Worm (Caenorhabditis elegans): Measurements from ENCODE around the gene F45G2.7.

The F45G2.7 gene

DNA sequence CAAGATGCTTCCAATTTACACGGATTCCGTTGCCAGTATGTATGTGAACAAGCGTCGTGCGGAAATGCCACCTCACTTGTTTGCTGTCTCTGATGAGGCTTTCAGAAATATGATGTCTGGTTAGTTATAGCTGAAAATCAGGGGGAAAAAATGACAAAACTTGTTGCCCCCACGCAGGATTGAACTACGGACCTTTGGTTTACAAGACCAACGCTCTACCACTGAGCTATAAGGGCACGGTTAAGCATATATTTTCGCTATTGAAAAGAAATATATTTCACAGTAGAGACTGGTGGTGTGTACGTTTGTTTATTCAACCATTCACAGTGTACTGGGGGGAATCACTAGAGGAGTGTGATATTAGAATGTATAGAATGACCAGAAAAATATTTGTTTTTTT lies 23.1 kb downstream of the F45G2.7 start:
- TF ChIP-seq madf-6 (GFP tag; IDR thresholded peaks at IDR 0.05), result peak; percentile 52
- TF ChIP-seq zim-3 (tag; optimal IDR thresholded peaks at IDR 0.05), result peak; percentile 78
- peak; percentile 9 for TF ChIP-seq madf-10 (tag; optimal IDR thresholded peaks at IDR 0.05)
- TF ChIP-seq F37B4.10 (GFP tag; IDR thresholded peaks at IDR 0.05), result no peak
- no peak for TF ChIP-seq snpc-1.1 (tag; optimal IDR thresholded peaks at IDR 0.05; ENCODE audit: insufficient read depth)
- TF ChIP-seq snpc-4 (GFP tag; optimal IDR thresholded peaks at IDR 0.05), result peak; percentile 40
- TF ChIP-seq snpc-4 (tag; optimal IDR thresholded peaks at IDR 0.05), result no peak
- TF ChIP-seq B0261.1 (tag; optimal IDR thresholded peaks at IDR 0.05), result peak; percentile 65
- TF ChIP-seq B0035.1 (tag; optimal IDR thresholded peaks at IDR 0.05), result no peak
- peak; percentile 62 for TF ChIP-seq ZK185.1 (tag; optimal IDR thresholded peaks at IDR 0.05; ENCODE audit: poor library complexity, severe bottlenecking)
- TF ChIP-seq chd-7 (tag; optimal IDR thresholded peaks at IDR 0.05), result no peak
- TF ChIP-seq him-1 (tag; optimal IDR thresholded peaks at IDR 0.05), result peak; percentile 80
- TF ChIP-seq madf-8 (GFP tag; conservative IDR thresholded peaks at IDR 0.05), result no peak
- peak; percentile 11 for TF ChIP-seq lsl-1 (GFP tag; optimal IDR thresholded peaks at IDR 0.05)
- TF ChIP-seq hrde-1 (tag; optimal IDR thresholded peaks at IDR 0.05; ENCODE audit: borderline replicate concordance), result no peak
- TF ChIP-seq F49E8.2 (tag; optimal IDR thresholded peaks at IDR 0.05; ENCODE audit: insufficient read depth), result peak; percentile 40
- no peak for TF ChIP-seq somi-1 (GFP tag; optimal IDR thresholded peaks at IDR 0.05)
- TF ChIP-seq nhr-80 (tag; optimal IDR thresholded peaks at IDR 0.05), result peak; percentile 17
- peak; percentile 22 for TF ChIP-seq F23B12.7 (tag; optimal IDR thresholded peaks at IDR 0.05; ENCODE audit: insufficient read depth)
- TF ChIP-seq hlh-12 (tag; optimal IDR thresholded peaks at IDR 0.05), result no peak
- TF ChIP-seq rpc-1 (optimal IDR thresholded peaks at IDR 0.05), result peak; percentile 72
- TF ChIP-seq rpc-1 (tag; optimal IDR thresholded peaks at IDR 0.05), result peak; percentile 89
- peak; percentile 57 for TF ChIP-seq athp-1 (tag; optimal IDR thresholded peaks at IDR 0.05)
- TF ChIP-seq mes-4 (tag; optimal IDR thresholded peaks at IDR 0.05), result peak; percentile 61
- TF ChIP-seq ztf-28 (GFP tag; IDR thresholded peaks at IDR 0.05), result no peak
- TF ChIP-seq die-1 (tag; optimal IDR thresholded peaks at IDR 0.05), result peak; percentile 75
- peak; percentile 22 for TF ChIP-seq lin-54 (GFP tag; optimal IDR thresholded peaks at IDR 0.05)
- TF ChIP-seq F52B5.7 (tag; optimal IDR thresholded peaks at IDR 0.05), result peak; percentile 10
- TF ChIP-seq egl-44 (GFP tag; IDR thresholded peaks at IDR 0.05), result 0 out of 2 replicates have a peak, but pooled peaks have one; percentile 50
- peak; percentile 57 for TF ChIP-seq nhr-90 (tag; optimal IDR thresholded peaks at IDR 0.05)
- no peak for TF ChIP-seq Y95B8A.8 (GFP tag; IDR thresholded peaks at IDR 0.05)
- no peak for TF ChIP-seq aptf-3 (GFP tag; IDR thresholded peaks at IDR 0.05)
- TF ChIP-seq fkh-3 (tag; optimal IDR thresholded peaks at IDR 0.05), result peak; percentile 60
- peak; percentile 85 for TF ChIP-seq tbp1 (GFP tag; optimal IDR thresholded peaks at IDR 0.05)
- no peak for TF ChIP-seq nhr-27 (tag; optimal IDR thresholded peaks at IDR 0.05)
- peak; percentile 55 for TF ChIP-seq snpc-1.3 (tag; optimal IDR thresholded peaks at IDR 0.05; ENCODE audit: insufficient read depth)
- peak; percentile 47 for TF ChIP-seq snpc-3.4 (tag; optimal IDR thresholded peaks at IDR 0.05)
- peak; percentile 40 for TF ChIP-seq attf-5 (GFP tag; optimal IDR thresholded peaks at IDR 0.05)
- no peak for TF ChIP-seq T26A5.8 (tag; optimal IDR thresholded peaks at IDR 0.05)
- peak; percentile 42; the same call in 1 of the 2 replicates for TF ChIP-seq hmg-1.2 (GFP tag; IDR thresholded peaks at IDR 0.05)
- peak; percentile 64 for TF ChIP-seq D2030.7 (GFP tag; IDR thresholded peaks at IDR 0.05)
- TF ChIP-seq lin-26 (GFP tag; IDR thresholded peaks at IDR 0.05), result peak; percentile 72; the same call in 1 of the 2 replicates
- no peak for TF ChIP-seq lag-1 (GFP tag; IDR thresholded peaks at IDR 0.05)
- peak; percentile 31 to 43 for TF ChIP-seq rec-8 (tag; optimal IDR thresholded peaks at IDR 0.05)
- TF ChIP-seq mel-28 (tag; optimal IDR thresholded peaks at IDR 0.05; ENCODE audit: borderline replicate concordance), result no peak
- TF ChIP-seq dox-1 (GFP tag; IDR thresholded peaks at IDR 0.05), result peak; percentile 64
- TF ChIP-seq ztf-18 (tag; optimal IDR thresholded peaks at IDR 0.05), result peak; percentile 51

All from whole organism, young adult.